Fruit fly (Drosophila melanogaster) whole organism, prepupa: ENCODE measurements around the gene Papst2.

Experiments used
- Blimp-1 ChIP-seq: fragments of 200-800 bp; sonication (Bioruptor generic); optimal IDR thresholded peaks from 3 replicates; lab custom pipeline; 2017; ENCODE audit warnings: missing biosample characterization, missing genetic modification characterization, mild to moderate bottlenecking, moderate library complexity, missing genetic modification reagents
- CG10631 ChIP-seq: fragments of 200-800 bp; sonication (Bioruptor generic); optimal IDR thresholded peaks from 2 replicates; lab custom pipeline; 2016; ENCODE audit warnings: missing biosample characterization, missing genetic modification characterization
- CG11294 ChIP-seq: fragments of 200-800 bp; sonication (Bioruptor generic); IDR thresholded peaks from 2 replicates; pipeline ENCODE4 v1.3.6; 2022; ENCODE audit warnings: missing biosample characterization, missing genetic modification characterization
- CG11762 ChIP-seq: fragments of 200-800 bp; sonication (Bioruptor generic); optimal IDR thresholded peaks from 3 replicates; lab custom pipeline; 2016; ENCODE audit warnings: missing biosample characterization, missing genetic modification characterization; ENCODE audit not compliant: insufficient read depth
- CG11902 ChIP-seq: fragments of 200-800 bp; sonication (Bioruptor generic); optimal IDR thresholded peaks from 3 replicates; lab custom pipeline; 2016; ENCODE audit warnings: missing biosample characterization, missing genetic modification characterization
- CG15336 ChIP-seq: fragments of 200-800 bp; sonication (Bioruptor generic); IDR thresholded peaks from 2 replicates; pipeline ENCODE4 v1.3.6; 2022; ENCODE audit warnings: missing biosample characterization, missing genetic modification characterization
- CG1621 ChIP-seq: fragments of 200-800 bp; sonication (Bioruptor generic); optimal IDR thresholded peaks from 3 replicates; lab custom pipeline; 2018; ENCODE audit warnings: missing biosample characterization, mild to moderate bottlenecking, missing genetic modification characterization
- CG16779 ChIP-seq: fragments of 200-800 bp; sonication (Bioruptor generic); optimal IDR thresholded peaks from 3 replicates; lab custom pipeline; 2017; ENCODE audit warnings: missing biosample characterization, mild to moderate bottlenecking, missing genetic modification characterization
- CG3032 ChIP-seq: fragments of 200-800 bp; optimal IDR thresholded peaks from 2 replicates; lab custom pipeline; 2019; ENCODE audit warnings: missing biosample characterization, mild to moderate bottlenecking, missing genetic modification characterization, moderate library complexity
- CG31627 ChIP-seq: fragments of 200-800 bp; sonication (Bioruptor generic); optimal IDR thresholded peaks from 3 replicates; lab custom pipeline; 2016; ENCODE audit warnings: missing biosample characterization, missing genetic modification characterization
- CG34406 ChIP-seq: fragments of 200-800 bp; sonication (Bioruptor generic); optimal IDR thresholded peaks from 3 replicates; lab custom pipeline; 2016; ENCODE audit warnings: missing biosample characterization, missing genetic modification characterization
- CG3919 ChIP-seq: fragments of 200-800 bp; sonication (Bioruptor generic); optimal IDR thresholded peaks from 3 replicates; lab custom pipeline; 2016; ENCODE audit warnings: missing biosample characterization, missing genetic modification characterization
- CG6792 ChIP-seq: fragments of 200-800 bp; sonication (Bioruptor generic); optimal IDR thresholded peaks from 3 replicates; lab custom pipeline; 2016; ENCODE audit warnings: missing biosample characterization, missing genetic modification characterization
- CG6854 ChIP-seq: fragments of 200-800 bp; sonication (Bioruptor generic); optimal IDR thresholded peaks from 2 replicates; lab custom pipeline; 2017; ENCODE audit warnings: missing biosample characterization, mild to moderate bottlenecking, missing genetic modification characterization
- CG8119 ChIP-seq: fragments of 200-800 bp; sonication (Bioruptor generic); IDR thresholded peaks from 3 replicates; pipeline ENCODE4 v1.3.6; 2022; ENCODE audit warnings: missing biosample characterization, missing genetic modification characterization
- CG8319 ChIP-seq: fragments of 200-800 bp; sonication (Bioruptor generic); optimal IDR thresholded peaks from 3 replicates; lab custom pipeline; 2016; ENCODE audit warnings: missing biosample characterization, missing genetic modification characterization
- CG8632 ChIP-seq: fragments of 200-800 bp; sonication (Bioruptor generic); optimal IDR thresholded peaks from 3 replicates; lab custom pipeline; 2016; ENCODE audit warnings: missing biosample characterization, missing genetic modification characterization
- CG9139 ChIP-seq: fragments of 200-800 bp; sonication (Bioruptor generic); optimal IDR thresholded peaks from 3 replicates; lab custom pipeline; 2017; ENCODE audit warnings: missing biosample characterization, mild to moderate bottlenecking, missing genetic modification characterization
- Eip78C ChIP-seq: fragments of 200-800 bp; sonication (Bioruptor generic); peaks from one replicate; lab custom pipeline; 2016; ENCODE audit warnings: missing biosample characterization, missing genetic modification characterization
- Eip93F ChIP-seq: fragments of 200-800 bp; sonication (Bioruptor generic); optimal IDR thresholded peaks from 2 replicates; lab custom pipeline; 2016; ENCODE audit warnings: missing biosample characterization, mild to moderate bottlenecking, missing genetic modification characterization
- Ets96B ChIP-seq: fragments of 200-800 bp; optimal IDR thresholded peaks from 2 replicates; lab custom pipeline; 2019; ENCODE audit warnings: missing biosample characterization, mild to moderate bottlenecking, missing genetic modification characterization, moderate library complexity
- Gug ChIP-seq: fragments of 200-800 bp; sonication (Bioruptor generic); IDR thresholded peaks from 2 replicates; pipeline ENCODE4 v1.3.6; 2022; ENCODE audit warnings: missing biosample characterization, missing genetic modification characterization
- Hr38 ChIP-seq: sonication (Bioruptor generic); optimal IDR thresholded peaks from 2 replicates; lab custom pipeline; 2016; ENCODE audit warnings: missing biosample characterization, missing genetic modification characterization
- Hr39 ChIP-seq: fragments of 200-800 bp; sonication (Bioruptor generic); optimal IDR thresholded peaks from 2 replicates; lab custom pipeline; 2016; ENCODE audit warnings: missing biosample characterization, missing genetic modification characterization
- Hr4 ChIP-seq: fragments of 200-800 bp; sonication (Bioruptor generic); optimal IDR thresholded peaks from 3 replicates; lab custom pipeline; 2016; ENCODE audit warnings: missing biosample characterization, missing genetic modification characterization
- Lpt ChIP-seq: fragments of 200-800 bp; sonication (Bioruptor generic); optimal IDR thresholded peaks from 3 replicates; lab custom pipeline; 2016; ENCODE audit warnings: missing biosample characterization, missing genetic modification characterization
- Met ChIP-seq: fragments of 200-800 bp; sonication (Bioruptor generic); optimal IDR thresholded peaks from 3 replicates; lab custom pipeline; 2016; ENCODE audit warnings: missing biosample characterization, missing genetic modification characterization
- OdsH ChIP-seq: fragments of 200-800 bp; sonication (Bioruptor generic); optimal IDR thresholded peaks from 3 replicates; lab custom pipeline; 2016; ENCODE audit warnings: missing biosample characterization, missing genetic modification characterization
- Smox ChIP-seq: fragments of 200-800 bp; sonication (Bioruptor generic); optimal IDR thresholded peaks from 3 replicates; lab custom pipeline; 2016; ENCODE audit warnings: missing biosample characterization, missing genetic modification characterization
- Sox14 ChIP-seq: fragments of 200-800 bp; sonication (Bioruptor generic); optimal IDR thresholded peaks from 3 replicates; lab custom pipeline; 2016; ENCODE audit warnings: missing biosample characterization, missing genetic modification characterization
- acj6 ChIP-seq: fragments of 200-800 bp; sonication (Bioruptor generic); optimal IDR thresholded peaks from 3 replicates; lab custom pipeline; 2016; ENCODE audit warnings: missing biosample characterization, missing genetic modification characterization
- cyc ChIP-seq: fragments of 200-800 bp; sonication (Bioruptor generic); optimal IDR thresholded peaks from 3 replicates; lab custom pipeline; 2016; ENCODE audit warnings: missing biosample characterization, missing genetic modification characterization
- dac ChIP-seq: fragments of 200-800 bp; sonication (Bioruptor generic); optimal IDR thresholded peaks from 2 replicates; lab custom pipeline; 2017; ENCODE audit warnings: missing biosample characterization, mild to moderate bottlenecking, missing genetic modification characterization
- dsx ChIP-seq: fragments of 200-800 bp; optimal IDR thresholded peaks from 3 replicates; lab custom pipeline; 2019; ENCODE audit warnings: missing biosample characterization, mild to moderate bottlenecking, missing genetic modification characterization, moderate library complexity; ENCODE audit not compliant: poor library complexity, severe bottlenecking
- eg ChIP-seq: fragments of 200-800 bp; sonication (Bioruptor generic); IDR thresholded peaks from 3 replicates; pipeline ENCODE4 v1.3.6; 2022; ENCODE audit warnings: missing biosample characterization, missing genetic modification characterization
- esn ChIP-seq: fragments of 200-800 bp; sonication (Bioruptor generic); optimal IDR thresholded peaks from 2 replicates; lab custom pipeline; 2016; ENCODE audit warnings: missing biosample characterization, mild to moderate bottlenecking, missing genetic modification characterization, moderate library complexity
- fd59A ChIP-seq: fragments of 200-800 bp; sonication (Bioruptor generic); optimal IDR thresholded peaks from 2 replicates; lab custom pipeline; 2017; ENCODE audit warnings: missing biosample characterization, mild to moderate bottlenecking, missing genetic modification characterization, missing genetic modification reagents
- fd85E ChIP-seq: fragments of 200-800 bp; sonication (Bioruptor generic); optimal IDR thresholded peaks from 3 replicates; lab custom pipeline; 2016; ENCODE audit warnings: missing biosample characterization, missing genetic modification characterization
- fkh ChIP-seq: fragments of 200-800 bp; sonication (Bioruptor generic); optimal IDR thresholded peaks from 3 replicates; lab custom pipeline; 2017; ENCODE audit warnings: missing biosample characterization, mild to moderate bottlenecking, missing genetic modification characterization, moderate library complexity
- lz ChIP-seq: fragments of 200-800 bp; sonication (Bioruptor generic); optimal IDR thresholded peaks from 3 replicates; lab custom pipeline; 2016; ENCODE audit warnings: missing biosample characterization, missing genetic modification characterization
- net ChIP-seq: fragments of 200-800 bp; sonication (Bioruptor generic); optimal IDR thresholded peaks from 3 replicates; lab custom pipeline; 2016; ENCODE audit warnings: missing biosample characterization, missing genetic modification characterization
- pdm3 ChIP-seq: fragments of 200-800 bp; sonication (Bioruptor generic); optimal IDR thresholded peaks from 3 replicates; lab custom pipeline; 2016; ENCODE audit warnings: missing biosample characterization, missing genetic modification characterization
- salr ChIP-seq, 2 experiments: fragments of 200-800 bp; sonication (Bioruptor generic); optimal IDR thresholded peaks; 3 replicates each; lab custom pipeline; 2016 to 2018; ENCODE audit warnings: missing biosample characterization in 2 of 2, missing genetic modification characterization in 2 of 2, mild to moderate bottlenecking in 1 of 2
- svp ChIP-seq: fragments of 200-800 bp; sonication (Bioruptor generic); peaks from one replicate; lab custom pipeline; 2016; ENCODE audit warnings: missing biosample characterization, missing genetic modification characterization
- topi ChIP-seq: fragments of 200-800 bp; sonication (Bioruptor generic); optimal IDR thresholded peaks from 3 replicates; lab custom pipeline; 2016; ENCODE audit warnings: missing biosample characterization, missing genetic modification characterization
- vri ChIP-seq: fragments of 200-800 bp; sonication (Bioruptor generic); optimal IDR thresholded peaks from 3 replicates; lab custom pipeline; 2016; ENCODE audit warnings: missing biosample characterization, mild to moderate bottlenecking, missing genetic modification characterization

The Papst2 gene

DNA sequence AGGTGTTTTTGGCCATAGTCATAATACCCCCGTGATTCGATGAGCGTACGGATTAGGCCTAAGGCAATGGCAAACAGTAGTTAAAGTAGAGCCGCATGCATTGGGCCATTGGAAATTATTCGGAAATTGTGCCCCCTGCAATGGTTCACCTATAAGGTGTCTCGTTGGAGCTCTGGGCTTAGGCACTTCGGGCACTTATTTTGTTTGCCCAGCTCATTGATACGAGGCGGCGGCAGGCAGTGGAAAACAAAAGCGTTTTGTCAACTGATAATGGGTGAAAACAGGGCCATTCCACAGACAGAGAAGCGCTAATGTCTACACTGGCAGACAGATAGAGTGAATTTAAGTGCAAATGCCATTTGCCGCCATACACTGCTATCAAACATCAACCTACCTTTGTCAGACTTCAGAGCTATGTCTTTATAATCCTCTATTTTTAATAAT, 36.3 kb upstream of the Papst2 start:
- TF ChIP-seq CG16779, result no peak
- TF ChIP-seq CG3032 (tag; lab: Kevin White, UChicago), result no peak
- TF ChIP-seq Hr39, result no peak
- TF ChIP-seq fkh, result peak; percentile 84
- TF ChIP-seq Hr38 (GFP tag; lab: Kevin White, UChicago), result no peak
- TF ChIP-seq cyc, result peak; percentile 28
- TF ChIP-seq Sox14 (GFP tag; lab: Kevin White, UChicago), result peak; percentile 33
- TF ChIP-seq topi (GFP tag; lab: Kevin White, UChicago), result no peak
- TF ChIP-seq vri (GFP tag; lab: Kevin White, UChicago), result peak; percentile 37
- peak; percentile 9 for TF ChIP-seq esn (GFP tag; lab: Kevin White, UChicago)
- no peak for TF ChIP-seq salr (GFP tag; optimal IDR thresholded peaks at IDR 0.05; lab: Kevin White, UChicago)
- TF ChIP-seq Blimp-1 (GFP tag; lab: Kevin White, UChicago), result no peak
- TF ChIP-seq eg (GFP tag; lab: Robert Waterston, UW), result peak; percentile 33; the same call in 1 of the 3 replicates
- no peak for TF ChIP-seq Eip93F (GFP tag; lab: Kevin White, UChicago)
- TF ChIP-seq CG31627 (GFP tag; lab: Kevin White, UChicago), result peak; percentile 33
- TF ChIP-seq Met (GFP tag; lab: Kevin White, UChicago), result peak; percentile 20
- TF ChIP-seq Gug (GFP tag; lab: Robert Waterston, UW), result peak; percentile 33
- peak; percentile 51 for TF ChIP-seq svp
- TF ChIP-seq CG3919 (GFP tag; lab: Kevin White, UChicago), result peak; percentile 28
- TF ChIP-seq CG11762 (GFP tag; lab: Kevin White, UChicago), result no peak
- TF ChIP-seq Smox (GFP tag; lab: Kevin White, UChicago), result no peak
- no peak for TF ChIP-seq CG9139 (GFP tag; lab: Kevin White, UChicago)
- TF ChIP-seq Hr4 (GFP tag; lab: Kevin White, UChicago), result no peak
- TF ChIP-seq lz (GFP tag; lab: Kevin White, UChicago), result no peak
- no peak for TF ChIP-seq CG1621 (tag; lab: Kevin White, UChicago)
- no peak for TF ChIP-seq CG34406 (GFP tag; lab: Kevin White, UChicago)
- no peak for TF ChIP-seq CG8319 (GFP tag; lab: Kevin White, UChicago)
- TF ChIP-seq CG8119 (GFP tag; lab: Robert Waterston, UW), result no peak
- no peak for TF ChIP-seq CG6792 (GFP tag; lab: Kevin White, UChicago)
- no peak for TF ChIP-seq CG6854 (GFP tag; lab: Kevin White, UChicago)
- no peak for TF ChIP-seq pdm3 (GFP tag; lab: Kevin White, UChicago)
- TF ChIP-seq fd85E (GFP tag; lab: Kevin White, UChicago), result no peak
- TF ChIP-seq OdsH (GFP tag; lab: Kevin White, UChicago), result peak; percentile 6
- TF ChIP-seq CG11902 (GFP tag; lab: Kevin White, UChicago), result no peak
- peak; percentile 37 for TF ChIP-seq Eip78C (GFP tag; lab: Kevin White, UChicago)

DNA sequence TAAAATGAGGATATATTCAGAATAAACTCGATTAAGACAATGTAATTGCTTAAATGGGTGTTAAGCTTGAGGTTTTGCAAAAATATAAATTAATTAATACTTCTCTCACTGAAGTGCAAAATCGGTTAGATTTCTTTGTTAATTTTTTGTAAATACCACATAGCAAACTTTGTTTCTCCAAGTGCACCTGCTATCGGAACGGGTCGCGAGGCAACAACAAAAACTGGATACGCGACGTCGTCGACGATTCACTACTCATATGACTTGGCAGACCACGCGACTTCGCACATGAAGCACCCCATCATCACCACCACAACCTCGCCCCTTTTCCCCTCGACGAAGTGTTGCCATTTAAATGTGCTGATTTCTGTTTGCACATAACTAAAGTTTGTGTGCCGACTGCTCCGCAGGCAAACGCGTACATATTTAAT, 35.5 kb upstream of the Papst2 start:
- TF ChIP-seq fd59A (GFP tag; lab: Kevin White, UChicago), result peak; percentile 22
- TF ChIP-seq CG11294 (GFP tag; lab: Robert Waterston, UW), result peak; percentile 36; the same call in 1 of the 2 replicates
- peak; percentile 59 for TF ChIP-seq fkh
- peak; percentile 54 for TF ChIP-seq pdm3 (GFP tag; lab: Kevin White, UChicago)
- peak; percentile 41 for TF ChIP-seq dsx (GFP tag; lab: Kevin White, UChicago)
- peak; percentile 32 for TF ChIP-seq Met (GFP tag; lab: Kevin White, UChicago)
- no peak for TF ChIP-seq fd85E (GFP tag; lab: Kevin White, UChicago)
- TF ChIP-seq lz (GFP tag; lab: Kevin White, UChicago), result peak; percentile 32
- peak; percentile 43 for TF ChIP-seq topi (GFP tag; lab: Kevin White, UChicago)
- peak; percentile 48 for TF ChIP-seq Lpt (GFP tag; lab: Kevin White, UChicago)
- peak; percentile 25 for TF ChIP-seq CG11762 (GFP tag; lab: Kevin White, UChicago)
- TF ChIP-seq CG34406 (GFP tag; lab: Kevin White, UChicago), result peak; percentile 43
- no peak for TF ChIP-seq dac (GFP tag; lab: Kevin White, UChicago)
- TF ChIP-seq CG6854 (GFP tag; lab: Kevin White, UChicago), result no peak
- peak; percentile 57 for TF ChIP-seq acj6 (GFP tag; lab: Kevin White, UChicago)
- TF ChIP-seq Hr39, result peak; percentile 48
- TF ChIP-seq Eip78C (GFP tag; lab: Kevin White, UChicago), result peak; percentile 88
- TF ChIP-seq net (GFP tag; lab: Kevin White, UChicago), result peak; percentile 51
- TF ChIP-seq Hr38 (GFP tag; lab: Kevin White, UChicago), result no peak
- TF ChIP-seq esn (GFP tag; lab: Kevin White, UChicago), result peak; percentile 19
- TF ChIP-seq CG3032 (tag; lab: Kevin White, UChicago), result peak; percentile 56
- TF ChIP-seq CG16779, result peak; percentile 21
- TF ChIP-seq CG8319 (GFP tag; lab: Kevin White, UChicago), result peak; percentile 29
- peak; percentile 50 for TF ChIP-seq Ets96B (tag; lab: Kevin White, UChicago)
- peak; percentile 26; the same call in 1 of the 2 replicates for TF ChIP-seq Gug (GFP tag; lab: Robert Waterston, UW)
- peak; percentile 57 for TF ChIP-seq CG8632
- no peak for TF ChIP-seq CG9139 (GFP tag; lab: Kevin White, UChicago)
- TF ChIP-seq CG31627 (GFP tag; lab: Kevin White, UChicago), result peak; percentile 30
- no peak for TF ChIP-seq Eip93F (GFP tag; lab: Kevin White, UChicago)
- TF ChIP-seq vri (GFP tag; lab: Kevin White, UChicago), result peak; percentile 53
- peak; percentile 64 for TF ChIP-seq CG15336 (GFP tag; lab: Robert Waterston, UW)
- TF ChIP-seq CG10631 (GFP tag; lab: Kevin White, UChicago), result peak; percentile 37
- peak; percentile 81 for TF ChIP-seq svp
- TF ChIP-seq CG8119 (GFP tag; lab: Robert Waterston, UW), result peak; percentile 69
